Worm (Caenorhabditis elegans) whole organism, dauer: ENCODE measurements around the gene H14A12.5.
"Not testable (repeated sequence)": the region's sequence is repeated elsewhere in the genome, so short reads cannot be mapped to it uniquely, and the experiment has no call there.

Source experiments
- unc-62 ChIP-seq: sonication (generic microtip); optimal IDR thresholded peaks from 2 replicates; lab custom pipeline; 2017; ENCODE audit warnings: missing biosample characterization, missing genetic modification reagents, missing genetic modification characterization

H14A12.5 gene

ce11 chrIII:7468980-7469379 lies at the start of gene H14A12.5:
H14A12.5 (minus strand) TSS chrIII:7469080.
- TF ChIP-seq unc-62 (GFP tag; lab: Kevin White, UChicago), result not testable (repeated sequence)

DNA sequence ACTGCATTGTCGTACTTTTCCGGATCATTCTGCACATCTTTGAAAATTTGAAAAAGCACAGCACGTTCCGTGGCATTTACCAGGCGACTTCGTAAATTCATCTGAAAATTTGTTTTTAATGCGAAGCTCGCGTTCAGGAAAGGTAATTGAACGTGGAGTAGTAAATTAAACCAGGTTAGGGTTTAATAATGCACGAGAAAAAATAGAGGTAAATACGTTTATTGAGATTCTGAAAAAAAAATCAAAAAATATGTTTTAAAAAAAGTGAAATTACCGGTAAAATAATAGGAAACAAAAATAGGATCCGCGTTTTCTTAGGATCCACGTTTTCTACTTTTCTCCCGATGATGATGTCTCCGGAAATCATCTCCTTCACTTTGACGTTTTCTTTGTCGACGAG lies 49.5 kb upstream of the H14A12.5 start, which contains the start of gene clk-2:
TSS of gene clk-2 (minus strand) at position 101 of the 400 bp plus-strand sequence.
- TF ChIP-seq unc-62 (GFP tag; lab: Kevin White, UChicago), result no peak

DNA sequence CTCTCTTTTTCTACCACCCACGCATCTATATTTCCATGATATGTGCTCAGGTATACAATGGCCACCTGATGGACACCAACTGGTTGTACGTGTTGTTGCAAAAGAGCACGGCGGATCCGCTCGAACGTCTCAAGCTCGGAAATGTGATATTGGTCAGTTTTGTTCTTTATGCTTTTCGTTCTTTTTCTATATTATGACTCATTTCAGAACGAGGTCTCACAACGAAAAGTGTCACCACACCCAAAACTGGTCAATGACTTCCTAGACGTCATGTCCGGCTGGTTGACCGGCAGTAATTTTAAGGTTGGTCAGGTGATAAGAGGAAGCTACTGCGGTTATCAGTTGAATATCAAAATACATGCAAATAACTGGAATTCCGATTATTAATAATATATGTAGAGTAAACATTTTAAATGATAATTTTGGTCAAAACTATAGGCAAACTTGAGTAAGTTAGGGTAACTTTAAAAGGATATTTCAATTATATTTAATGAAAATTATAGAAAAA lies 39.3 kb upstream of the H14A12.5 start, which contains the start of gene cls-1:
TSS of gene cls-1 (plus strand) at position 51 of the 508 bp plus-strand sequence.
- no peak for TF ChIP-seq unc-62 (GFP tag; lab: Kevin White, UChicago)

- TF ChIP-seq unc-62 (GFP tag; lab: Kevin White, UChicago), result no peak
These were observed 38.1 kb upstream of the H14A12.5 start for ce11 chrIII:7506983-7507382.

- no peak for TF ChIP-seq unc-62 (GFP tag; lab: Kevin White, UChicago)
These were observed 30.6 kb upstream of the H14A12.5 start, which contains the start of the genes C07H6.9 and sap-140 for ce11 chrIII:7499421-7499902. C07H6.9 (minus strand) TSS chrIII:7499471. sap-140 (plus strand) TSS chrIII:7499738.

DNA sequence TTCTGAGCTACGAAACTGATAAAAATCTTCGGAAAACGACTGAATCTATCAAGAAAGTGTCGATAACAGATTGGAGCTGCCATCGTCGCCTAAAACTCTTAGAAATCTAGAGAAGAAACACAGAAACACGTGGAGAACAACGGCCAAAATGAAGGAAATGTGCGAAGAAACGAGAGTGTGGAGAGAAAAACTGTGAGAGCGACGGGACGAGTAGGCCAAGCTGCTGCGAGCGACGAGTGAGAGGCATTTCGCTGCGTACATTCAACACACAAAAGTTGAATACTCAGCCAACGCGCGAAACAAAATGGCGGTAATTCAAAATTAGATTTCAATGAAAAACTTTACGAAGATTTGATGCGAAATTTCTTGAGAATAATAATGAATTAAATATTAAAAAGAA lies 29.5 kb upstream of the H14A12.5 start:
- no peak for TF ChIP-seq unc-62 (GFP tag; lab: Kevin White, UChicago)

DNA sequence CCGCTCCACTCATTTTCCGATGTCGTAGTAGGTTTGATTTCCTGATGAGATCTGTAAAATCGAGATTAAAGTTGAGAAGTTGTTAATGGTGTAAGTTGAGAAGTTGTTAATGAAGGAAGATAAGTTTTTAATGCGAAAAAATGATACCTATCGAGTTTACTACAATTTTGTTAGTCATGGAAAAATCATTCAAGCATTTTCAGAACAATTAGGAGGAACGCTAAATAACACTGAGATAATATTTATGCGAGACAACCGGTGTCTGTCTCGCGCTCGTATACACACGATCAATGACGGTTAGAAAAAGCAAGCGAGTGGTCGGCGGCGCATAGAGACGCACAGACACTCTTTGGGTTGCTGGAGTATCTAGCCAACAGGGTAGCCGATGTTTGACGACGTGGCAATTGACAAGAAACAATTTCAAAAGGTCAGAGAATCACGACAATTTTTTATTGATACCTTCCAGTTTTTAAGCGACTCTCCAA lies 28.9 kb upstream of the H14A12.5 start, which contains the start of gene cgh-1:
TSS of gene cgh-1 (minus strand) at position 51 of the 485 bp plus-strand sequence.
- no peak for TF ChIP-seq unc-62 (GFP tag; lab: Kevin White, UChicago)

ce11 chrIII:7495616-7496146 lies 26.8 kb upstream of the H14A12.5 start:
- no peak for TF ChIP-seq unc-62 (GFP tag; lab: Kevin White, UChicago)

ce11 chrIII:7494850-7495314 lies 26.0 kb upstream of the H14A12.5 start:
- TF ChIP-seq unc-62 (GFP tag; lab: Kevin White, UChicago), result no peak

DNA sequence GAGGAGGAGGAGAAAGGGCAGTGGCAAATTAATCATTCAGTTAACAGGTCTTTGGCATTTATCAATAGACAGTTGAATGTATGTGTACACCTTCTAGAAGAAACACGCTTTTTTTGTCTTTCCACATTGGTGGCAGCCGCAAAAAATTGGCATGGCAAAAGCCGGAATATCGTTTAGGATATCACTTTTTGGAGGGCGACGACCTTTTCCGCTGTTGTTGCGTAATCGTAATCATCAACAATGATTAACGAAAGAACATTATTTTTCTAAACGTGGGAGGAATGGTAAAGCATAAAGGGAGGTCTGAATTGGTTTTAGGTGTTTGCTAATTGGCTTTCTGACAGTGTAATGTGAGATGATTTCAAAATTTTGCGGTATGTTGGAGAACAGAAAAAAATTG lies 23.1 kb upstream of the H14A12.5 start:
- TF ChIP-seq unc-62 (GFP tag; lab: Kevin White, UChicago), result no peak

DNA sequence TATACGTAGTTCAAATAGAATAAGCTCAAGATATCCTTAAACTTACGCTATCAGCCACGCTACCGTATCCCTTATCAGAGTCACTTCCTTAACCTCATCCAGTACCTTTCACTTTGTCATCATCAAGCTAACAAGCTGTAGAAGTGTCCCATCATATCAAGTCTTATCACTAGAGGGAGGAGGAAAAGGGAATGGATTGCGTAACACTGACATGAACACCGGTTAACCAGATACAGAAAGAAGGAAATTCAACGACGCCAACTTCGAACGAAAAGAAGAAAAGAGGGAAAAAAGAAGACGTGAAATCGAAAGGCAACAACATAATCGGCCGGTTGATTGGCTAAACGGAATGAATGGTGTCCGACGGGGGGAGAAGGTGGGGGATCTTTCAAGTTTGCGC lies 21.2 kb upstream of the H14A12.5 start:
- TF ChIP-seq unc-62 (GFP tag; lab: Kevin White, UChicago), result no peak

ce11 chrIII:7489055-7489534 lies 20.2 kb upstream of the H14A12.5 start, which contains the start of gene mup-4:
mup-4 (minus strand) TSS chrIII:7489105.
- no peak for TF ChIP-seq unc-62 (GFP tag; lab: Kevin White, UChicago)

DNA sequence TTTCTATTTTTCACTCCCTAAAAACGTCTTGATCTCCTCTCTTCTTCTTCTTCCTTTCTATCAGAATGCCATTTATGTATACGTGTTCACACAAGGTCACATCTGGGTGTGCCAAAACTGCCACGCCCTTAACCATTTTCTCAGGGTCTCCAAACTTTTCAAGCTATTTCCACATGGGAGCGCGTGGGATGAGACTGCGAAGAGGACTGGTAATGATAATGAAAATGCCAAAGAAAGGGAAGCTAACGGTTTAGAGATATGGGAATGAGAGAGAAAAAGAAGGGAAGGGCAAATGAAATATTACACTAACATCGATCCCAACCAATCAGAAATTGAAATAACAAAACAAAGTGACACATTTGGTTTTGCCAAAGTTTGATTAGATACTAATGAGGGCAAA lies 19.4 kb upstream of the H14A12.5 start:
- TF ChIP-seq unc-62 (GFP tag; lab: Kevin White, UChicago), result no peak

ce11 chrIII:7484765-7485164 lies 15.9 kb upstream of the H14A12.5 start:
- no peak for TF ChIP-seq unc-62 (GFP tag; lab: Kevin White, UChicago)

DNA sequence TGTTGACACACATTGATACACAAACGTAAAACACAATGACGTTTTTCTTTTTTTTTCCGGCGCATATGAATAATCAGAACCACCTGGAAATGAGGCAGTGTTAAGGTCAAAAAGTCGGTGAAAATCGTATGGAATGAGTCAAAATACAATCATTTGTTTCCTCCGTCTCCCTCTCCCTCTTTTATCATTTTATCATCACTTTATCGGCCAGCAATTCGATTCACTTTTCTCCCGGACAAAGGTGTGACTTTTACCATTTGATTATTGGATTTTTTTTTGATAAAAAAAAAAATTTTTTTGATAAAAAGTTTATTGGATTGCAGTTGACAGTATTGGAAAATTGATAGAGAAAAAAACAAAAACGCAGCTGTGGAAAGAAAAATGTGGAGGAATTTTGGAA lies 10.1 kb upstream of the H14A12.5 start:
- TF ChIP-seq unc-62 (GFP tag; lab: Kevin White, UChicago), result no peak

- no peak for TF ChIP-seq unc-62 (GFP tag; lab: Kevin White, UChicago)
These were observed 3.5 kb downstream of the H14A12.5 start, which contains the start of gene fum-1 for ce11 chrIII:7465347-7465746. fum-1 (plus strand) TSS chrIII:7465605.
